Fruit fly (Drosophila melanogaster) whole organism, prepupa: Measurements from ENCODE around the gene Wwox.

Experiments used
- Blimp-1 ChIP-seq: fragments of 200-800 bp; sonication (Bioruptor generic); optimal IDR thresholded peaks from 3 replicates; lab custom pipeline; 2017; ENCODE audit warnings: missing biosample characterization, missing genetic modification characterization, mild to moderate bottlenecking, moderate library complexity, missing genetic modification reagents
- CG10631 ChIP-seq: fragments of 200-800 bp; sonication (Bioruptor generic); optimal IDR thresholded peaks from 2 replicates; lab custom pipeline; 2016; ENCODE audit warnings: missing biosample characterization, missing genetic modification characterization
- CG10669 ChIP-seq: fragments of 200-800 bp; sonication (Bioruptor generic); optimal IDR thresholded peaks from 3 replicates; lab custom pipeline; 2018; ENCODE audit warnings: missing biosample characterization, mild to moderate bottlenecking, missing genetic modification characterization, moderate library complexity
- CG11294 ChIP-seq: fragments of 200-800 bp; sonication (Bioruptor generic); IDR thresholded peaks from 2 replicates; pipeline ENCODE4 v1.3.6; 2022; ENCODE audit warnings: missing biosample characterization, missing genetic modification characterization
- CG11762 ChIP-seq: fragments of 200-800 bp; sonication (Bioruptor generic); optimal IDR thresholded peaks from 3 replicates; lab custom pipeline; 2016; ENCODE audit warnings: missing biosample characterization, missing genetic modification characterization; ENCODE audit not compliant: insufficient read depth
- CG11902 ChIP-seq: fragments of 200-800 bp; sonication (Bioruptor generic); optimal IDR thresholded peaks from 3 replicates; lab custom pipeline; 2016; ENCODE audit warnings: missing biosample characterization, missing genetic modification characterization
- CG15336 ChIP-seq: fragments of 200-800 bp; sonication (Bioruptor generic); IDR thresholded peaks from 2 replicates; pipeline ENCODE4 v1.3.6; 2022; ENCODE audit warnings: missing biosample characterization, missing genetic modification characterization
- CG1621 ChIP-seq: fragments of 200-800 bp; sonication (Bioruptor generic); optimal IDR thresholded peaks from 3 replicates; lab custom pipeline; 2018; ENCODE audit warnings: missing biosample characterization, mild to moderate bottlenecking, missing genetic modification characterization
- CG16779 ChIP-seq: fragments of 200-800 bp; sonication (Bioruptor generic); optimal IDR thresholded peaks from 3 replicates; lab custom pipeline; 2017; ENCODE audit warnings: missing biosample characterization, mild to moderate bottlenecking, missing genetic modification characterization
- CG31627 ChIP-seq: fragments of 200-800 bp; sonication (Bioruptor generic); optimal IDR thresholded peaks from 3 replicates; lab custom pipeline; 2016; ENCODE audit warnings: missing biosample characterization, missing genetic modification characterization
- CG32006 ChIP-seq: fragments of 200-800 bp; sonication (Bioruptor generic); optimal IDR thresholded peaks from 3 replicates; lab custom pipeline; 2017; ENCODE audit warnings: missing biosample characterization, mild to moderate bottlenecking, missing genetic modification characterization
- CG34406 ChIP-seq: fragments of 200-800 bp; sonication (Bioruptor generic); optimal IDR thresholded peaks from 3 replicates; lab custom pipeline; 2016; ENCODE audit warnings: missing biosample characterization, missing genetic modification characterization
- CG3919 ChIP-seq: fragments of 200-800 bp; sonication (Bioruptor generic); optimal IDR thresholded peaks from 3 replicates; lab custom pipeline; 2016; ENCODE audit warnings: missing biosample characterization, missing genetic modification characterization
- CG4318 ChIP-seq: fragments of 200-800 bp; sonication (Bioruptor generic); optimal IDR thresholded peaks from 3 replicates; lab custom pipeline; 2017; ENCODE audit warnings: missing biosample characterization, mild to moderate bottlenecking, missing genetic modification characterization
- CG6163 ChIP-seq: fragments of 200-800 bp; sonication (Bioruptor generic); IDR thresholded peaks from 3 replicates; pipeline ENCODE4 v1.3.6; 2022; ENCODE audit warnings: missing biosample characterization, missing genetic modification characterization
- CG6276 ChIP-seq: fragments of 200-800 bp; sonication (Bioruptor generic); optimal IDR thresholded peaks from 2 replicates; lab custom pipeline; 2017; ENCODE audit warnings: missing biosample characterization, mild to moderate bottlenecking, missing genetic modification characterization
- CG7368 ChIP-seq: fragments of 200-800 bp; sonication (Bioruptor generic); optimal IDR thresholded peaks from 3 replicates; lab custom pipeline; 2016; ENCODE audit warnings: missing biosample characterization, missing genetic modification characterization
- CG8119 ChIP-seq: fragments of 200-800 bp; sonication (Bioruptor generic); IDR thresholded peaks from 3 replicates; pipeline ENCODE4 v1.3.6; 2022; ENCODE audit warnings: missing biosample characterization, missing genetic modification characterization
- Eip75B ChIP-seq: fragments of 200-800 bp; sonication (Bioruptor generic); optimal IDR thresholded peaks from 3 replicates; lab custom pipeline; 2016; ENCODE audit warnings: missing biosample characterization, missing genetic modification characterization
- Eip78C ChIP-seq: fragments of 200-800 bp; sonication (Bioruptor generic); peaks from one replicate; lab custom pipeline; 2016; ENCODE audit warnings: missing biosample characterization, missing genetic modification characterization
- Ets21C ChIP-seq: fragments of 200-800 bp; sonication (Bioruptor generic); optimal IDR thresholded peaks from 3 replicates; lab custom pipeline; 2016; ENCODE audit warnings: missing biosample characterization, missing genetic modification characterization
- Ets96B ChIP-seq: fragments of 200-800 bp; optimal IDR thresholded peaks from 2 replicates; lab custom pipeline; 2019; ENCODE audit warnings: missing biosample characterization, mild to moderate bottlenecking, missing genetic modification characterization, moderate library complexity
- Gug ChIP-seq: fragments of 200-800 bp; sonication (Bioruptor generic); IDR thresholded peaks from 2 replicates; pipeline ENCODE4 v1.3.6; 2022; ENCODE audit warnings: missing biosample characterization, missing genetic modification characterization
- Hr4 ChIP-seq: fragments of 200-800 bp; sonication (Bioruptor generic); optimal IDR thresholded peaks from 3 replicates; lab custom pipeline; 2016; ENCODE audit warnings: missing biosample characterization, missing genetic modification characterization
- Lpt ChIP-seq: fragments of 200-800 bp; sonication (Bioruptor generic); optimal IDR thresholded peaks from 3 replicates; lab custom pipeline; 2016; ENCODE audit warnings: missing biosample characterization, missing genetic modification characterization
- Met ChIP-seq: fragments of 200-800 bp; sonication (Bioruptor generic); optimal IDR thresholded peaks from 3 replicates; lab custom pipeline; 2016; ENCODE audit warnings: missing biosample characterization, missing genetic modification characterization
- OdsH ChIP-seq: fragments of 200-800 bp; sonication (Bioruptor generic); optimal IDR thresholded peaks from 3 replicates; lab custom pipeline; 2016; ENCODE audit warnings: missing biosample characterization, missing genetic modification characterization
- Sox14 ChIP-seq: fragments of 200-800 bp; sonication (Bioruptor generic); optimal IDR thresholded peaks from 3 replicates; lab custom pipeline; 2016; ENCODE audit warnings: missing biosample characterization, missing genetic modification characterization
- Sox15 ChIP-seq: fragments of 200-800 bp; sonication (Bioruptor generic); optimal IDR thresholded peaks from 3 replicates; lab custom pipeline; 2016; ENCODE audit warnings: missing biosample characterization, missing genetic modification characterization
- achi ChIP-seq: fragments of 200-800 bp; sonication (Bioruptor generic); optimal IDR thresholded peaks from 3 replicates; lab custom pipeline; 2016; ENCODE audit warnings: missing biosample characterization, missing genetic modification characterization
- acj6 ChIP-seq: fragments of 200-800 bp; sonication (Bioruptor generic); optimal IDR thresholded peaks from 3 replicates; lab custom pipeline; 2016; ENCODE audit warnings: missing biosample characterization, missing genetic modification characterization
- cyc ChIP-seq: fragments of 200-800 bp; sonication (Bioruptor generic); optimal IDR thresholded peaks from 3 replicates; lab custom pipeline; 2016; ENCODE audit warnings: missing biosample characterization, missing genetic modification characterization
- dac ChIP-seq: fragments of 200-800 bp; sonication (Bioruptor generic); optimal IDR thresholded peaks from 2 replicates; lab custom pipeline; 2017; ENCODE audit warnings: missing biosample characterization, mild to moderate bottlenecking, missing genetic modification characterization
- eg ChIP-seq: fragments of 200-800 bp; sonication (Bioruptor generic); IDR thresholded peaks from 3 replicates; pipeline ENCODE4 v1.3.6; 2022; ENCODE audit warnings: missing biosample characterization, missing genetic modification characterization
- esn ChIP-seq: fragments of 200-800 bp; sonication (Bioruptor generic); optimal IDR thresholded peaks from 2 replicates; lab custom pipeline; 2016; ENCODE audit warnings: missing biosample characterization, mild to moderate bottlenecking, missing genetic modification characterization, moderate library complexity
- fd59A ChIP-seq: fragments of 200-800 bp; sonication (Bioruptor generic); optimal IDR thresholded peaks from 2 replicates; lab custom pipeline; 2017; ENCODE audit warnings: missing biosample characterization, mild to moderate bottlenecking, missing genetic modification characterization, missing genetic modification reagents
- fkh ChIP-seq: fragments of 200-800 bp; sonication (Bioruptor generic); optimal IDR thresholded peaks from 3 replicates; lab custom pipeline; 2017; ENCODE audit warnings: missing biosample characterization, mild to moderate bottlenecking, missing genetic modification characterization, moderate library complexity
- net ChIP-seq: fragments of 200-800 bp; sonication (Bioruptor generic); optimal IDR thresholded peaks from 3 replicates; lab custom pipeline; 2016; ENCODE audit warnings: missing biosample characterization, missing genetic modification characterization
- pdm3 ChIP-seq: fragments of 200-800 bp; sonication (Bioruptor generic); optimal IDR thresholded peaks from 3 replicates; lab custom pipeline; 2016; ENCODE audit warnings: missing biosample characterization, missing genetic modification characterization
- salr ChIP-seq, 2 experiments: fragments of 200-800 bp; sonication (Bioruptor generic); optimal IDR thresholded peaks; 3 replicates each; lab custom pipeline; 2016 to 2018; ENCODE audit warnings: missing biosample characterization in 2 of 2, missing genetic modification characterization in 2 of 2, mild to moderate bottlenecking in 1 of 2
- spab ChIP-seq: fragments of 200-800 bp; sonication (Bioruptor generic); optimal IDR thresholded peaks from 2 replicates; lab custom pipeline; 2017; ENCODE audit warnings: missing biosample characterization, mild to moderate bottlenecking, missing genetic modification characterization, missing genetic modification reagents
- svp ChIP-seq: fragments of 200-800 bp; sonication (Bioruptor generic); peaks from one replicate; lab custom pipeline; 2016; ENCODE audit warnings: missing biosample characterization, missing genetic modification characterization
- topi ChIP-seq: fragments of 200-800 bp; sonication (Bioruptor generic); optimal IDR thresholded peaks from 3 replicates; lab custom pipeline; 2016; ENCODE audit warnings: missing biosample characterization, missing genetic modification characterization
- vri ChIP-seq: fragments of 200-800 bp; sonication (Bioruptor generic); optimal IDR thresholded peaks from 3 replicates; lab custom pipeline; 2016; ENCODE audit warnings: missing biosample characterization, mild to moderate bottlenecking, missing genetic modification characterization

The Wwox gene

DNA sequence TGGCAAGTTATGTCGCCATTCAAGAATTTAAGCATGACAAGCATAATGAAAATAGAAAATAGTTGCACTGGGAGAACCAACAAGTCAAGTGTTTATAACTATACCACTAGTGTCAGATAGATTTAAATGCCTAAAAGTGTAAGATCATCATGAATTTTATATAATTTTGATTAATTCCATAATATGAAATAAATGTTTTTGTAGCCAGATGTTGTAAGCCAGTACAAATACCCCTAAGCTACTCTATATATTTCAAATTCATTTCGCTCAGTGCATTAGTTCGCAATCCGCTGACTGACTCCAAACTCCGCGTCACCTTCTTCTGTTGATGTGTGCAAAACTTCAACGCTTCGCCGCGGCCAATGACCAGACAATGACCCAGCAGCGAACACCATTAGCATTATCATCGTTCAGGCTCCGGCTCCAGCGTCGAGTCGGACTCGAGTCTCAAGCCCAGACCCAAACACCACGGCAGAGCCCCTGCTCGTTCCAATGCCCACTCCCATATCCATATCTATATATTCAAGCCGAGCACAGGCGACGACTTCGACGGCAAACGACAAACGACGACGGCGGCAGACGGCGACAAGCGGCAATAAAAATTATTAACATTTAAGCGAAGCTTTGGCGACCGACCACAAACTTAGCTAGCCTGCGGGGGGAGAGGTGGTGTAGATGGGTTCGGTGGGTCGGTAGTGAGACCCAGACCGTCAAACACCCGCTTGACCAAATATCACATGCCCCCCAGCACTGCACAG is 47.6 kb downstream of the Wwox start:
- TF ChIP-seq CG10631 (GFP tag; lab: Kevin White, UChicago): peak; percentile 48
- peak; percentile 18 for TF ChIP-seq Eip75B (GFP tag; lab: Kevin White, UChicago)
- TF ChIP-seq CG11762 (GFP tag; lab: Kevin White, UChicago): peak; percentile 4
- no peak for TF ChIP-seq fkh (GFP tag; lab: Kevin White, UChicago)
- TF ChIP-seq vri (GFP tag; lab: Kevin White, UChicago): no peak
- peak; percentile 41; the same call in 1 of the 2 replicates for TF ChIP-seq CG11294 (GFP tag; lab: Robert Waterston, UW)
- TF ChIP-seq Sox14 (GFP tag; lab: Kevin White, UChicago): peak; percentile 26
- TF ChIP-seq dac: no peak
- TF ChIP-seq Hr4: peak; percentile 62
- peak; percentile 47 for TF ChIP-seq svp
- peak; percentile 76 for TF ChIP-seq CG15336 (GFP tag; lab: Robert Waterston, UW)
- TF ChIP-seq CG6276: peak; percentile 42
- no peak for TF ChIP-seq cyc (GFP tag; lab: Kevin White, UChicago)
- peak; percentile 76 for TF ChIP-seq CG32006 (GFP tag; lab: Kevin White, UChicago)
- no peak for TF ChIP-seq CG10669 (GFP tag; lab: Kevin White, UChicago)
- TF ChIP-seq spab (GFP tag; lab: Kevin White, UChicago): no peak
- TF ChIP-seq OdsH: peak; percentile 34
- TF ChIP-seq fd59A: no peak
- TF ChIP-seq Ets96B (tag; lab: Kevin White, UChicago): no peak
- TF ChIP-seq achi (GFP tag; lab: Kevin White, UChicago): peak; percentile 27
- peak; percentile 26 for TF ChIP-seq CG4318
- TF ChIP-seq Gug (GFP tag; lab: Robert Waterston, UW): peak; percentile 52; the same call in 1 of the 2 replicates
- peak; percentile 44; the same call in 2 of the 3 replicates for TF ChIP-seq CG6163 (GFP tag; lab: Robert Waterston, UW)
- peak; percentile 6 for TF ChIP-seq esn
- no peak for TF ChIP-seq CG31627 (GFP tag; lab: Kevin White, UChicago)
- TF ChIP-seq Sox15 (GFP tag; lab: Kevin White, UChicago): no peak
- no peak for TF ChIP-seq CG16779
- no peak for TF ChIP-seq CG7368
- peak; percentile 60 for TF ChIP-seq CG8119 (GFP tag; lab: Robert Waterston, UW)
- peak; percentile 10 for TF ChIP-seq CG3919 (GFP tag; lab: Kevin White, UChicago)
- no peak for TF ChIP-seq CG34406 (GFP tag; lab: Kevin White, UChicago)
- TF ChIP-seq eg (GFP tag; lab: Robert Waterston, UW): peak; percentile 72
- TF ChIP-seq Eip78C (GFP tag; lab: Kevin White, UChicago): peak; percentile 73
- no peak for TF ChIP-seq Lpt
- TF ChIP-seq Blimp-1: no peak
- TF ChIP-seq CG11902 (GFP tag; lab: Kevin White, UChicago): no peak
- peak; percentile 21 for TF ChIP-seq acj6 (GFP tag; lab: Kevin White, UChicago)
- no peak for TF ChIP-seq pdm3 (GFP tag; lab: Kevin White, UChicago)
- TF ChIP-seq Met: no peak
- peak; percentile 8 for TF ChIP-seq net (GFP tag; lab: Kevin White, UChicago)
- TF ChIP-seq salr (GFP tag; optimal IDR thresholded peaks at IDR 0.05; lab: Kevin White, UChicago): peak in 1 of 2 experiments; percentile 25
- no peak for TF ChIP-seq topi (GFP tag; lab: Kevin White, UChicago)
- no peak for TF ChIP-seq CG1621 (tag; lab: Kevin White, UChicago)
- TF ChIP-seq Ets21C (GFP tag; lab: Kevin White, UChicago): no peak
